Worm (Caenorhabditis elegans): ENCODE data around the gene K01G5.8.
A peak's percentile ranks its signal among the peaks of the same experiment; 100 is the strongest.

Gene K01G5.8

ce11 chrIII:10707461-10707860 is 33.1 kb downstream of the K01G5.8 start, which contains the start of gene mrpl-12:
TSS of gene mrpl-12 (plus strand) at chrIII:10707761.
- TF ChIP-seq pax-1 (tag; optimal IDR thresholded peaks at IDR 0.05), result no peak
- TF ChIP-seq pros-1 (tag; optimal IDR thresholded peaks at IDR 0.05), result no peak
- no peak for TF ChIP-seq ceh-2 (tag; optimal IDR thresholded peaks at IDR 0.05)
- TF ChIP-seq odd-2 (tag; optimal IDR thresholded peaks at IDR 0.05), result no peak
- TF ChIP-seq K09A11.1 (tag; optimal IDR thresholded peaks at IDR 0.05; ENCODE audit: insufficient read depth), result no peak
- no peak for TF ChIP-seq nhr-11 (tag; optimal IDR thresholded peaks at IDR 0.05)
- no peak for TF ChIP-seq eyg-1 (tag; optimal IDR thresholded peaks at IDR 0.05)
- TF ChIP-seq mec-3 (tag; optimal IDR thresholded peaks at IDR 0.05; ENCODE audit: borderline replicate concordance), result no peak
- TF ChIP-seq npax-4 (tag; optimal IDR thresholded peaks at IDR 0.05), result no peak
- TF ChIP-seq pat-9 (tag; optimal IDR thresholded peaks at IDR 0.05), result no peak
- no peak for TF ChIP-seq ama-1 (optimal IDR thresholded peaks at IDR 0.05)
- TF ChIP-seq lim-6 (tag; optimal IDR thresholded peaks at IDR 0.05), result no peak
- no peak for TF ChIP-seq ceh-6 (GFP tag; optimal IDR thresholded peaks at IDR 0.05)
- no peak for TF ChIP-seq tbx-2 (tag; optimal IDR thresholded peaks at IDR 0.05)
- no peak for TF ChIP-seq ceh-19 (GFP tag; optimal IDR thresholded peaks at IDR 0.05)

DNA sequence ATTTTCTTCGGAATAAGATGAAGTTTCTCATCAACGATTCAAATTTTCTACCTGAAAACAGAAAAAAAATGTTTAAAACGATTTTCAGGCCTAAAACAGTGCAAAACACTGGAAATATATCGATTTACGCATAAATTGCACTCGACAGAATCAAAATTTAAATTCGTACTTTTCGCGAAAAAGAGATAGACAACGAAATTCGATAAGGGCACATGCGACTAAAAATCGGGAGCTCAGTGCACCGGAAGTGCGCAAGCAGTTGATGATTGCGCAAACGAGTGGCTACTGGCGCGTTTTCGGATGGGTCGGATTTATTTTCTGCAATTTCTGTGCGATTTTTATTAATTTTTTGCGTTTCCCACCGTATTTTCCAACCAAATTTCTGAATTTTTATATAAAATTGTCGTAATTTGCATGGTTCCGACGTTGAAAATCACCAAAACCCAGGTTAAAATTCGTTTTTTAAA is 33.6 kb downstream of the K01G5.8 start, which contains the start of the genes Y39A1A.21 and Y39A1A.22:
Y39A1A.21 (minus strand) TSS at position 51 of the 467 bp plus-strand sequence.
Y39A1A.22 (minus strand) TSS at position 57 of the 467 bp plus-strand sequence.
- no peak for TF ChIP-seq nhr-11 (tag; optimal IDR thresholded peaks at IDR 0.05)
- peak; percentile 8 for TF ChIP-seq hlh-30 (tag; optimal IDR thresholded peaks at IDR 0.05; ENCODE audit: insufficient read depth)
- TF ChIP-seq hlh-15 (tag; optimal IDR thresholded peaks at IDR 0.05), result peak; percentile 12
- no peak for TF ChIP-seq eyg-1 (tag; optimal IDR thresholded peaks at IDR 0.05)
- no peak for TF ChIP-seq pax-1 (tag; optimal IDR thresholded peaks at IDR 0.05)
- TF ChIP-seq pag-3 (tag; optimal IDR thresholded peaks at IDR 0.05; ENCODE audit: borderline replicate concordance), result no peak
- no peak for TF ChIP-seq unc-3 (GFP tag; conservative IDR thresholded peaks at IDR 0.05)
- TF ChIP-seq unc-3 (tag; optimal IDR thresholded peaks at IDR 0.05), result no peak
- TF ChIP-seq ztf-16 (tag; optimal IDR thresholded peaks at IDR 0.05), result peak; percentile 41
- peak; percentile 56 for TF ChIP-seq ceh-48 (tag; optimal IDR thresholded peaks at IDR 0.05)
- no peak for TF ChIP-seq ama-1 (optimal IDR thresholded peaks at IDR 0.05)
- TF ChIP-seq ceh-34 (tag; optimal IDR thresholded peaks at IDR 0.05), result peak; percentile 48
- TF ChIP-seq K02D7.2 (tag; optimal IDR thresholded peaks at IDR 0.05), result peak; percentile 18
- TF ChIP-seq C08G9.2 (tag; optimal IDR thresholded peaks at IDR 0.05), result peak; percentile 45
- peak; percentile 59 for TF ChIP-seq ceh-31 (tag; optimal IDR thresholded peaks at IDR 0.05)
- TF ChIP-seq hlh-8 (tag; optimal IDR thresholded peaks at IDR 0.05), result no peak
- TF ChIP-seq T23F11.4 (GFP tag; optimal IDR thresholded peaks at IDR 0.05), result no peak
- peak; percentile 75 for TF ChIP-seq elt-2 (tag; optimal IDR thresholded peaks at IDR 0.05)
- TF ChIP-seq Y22D7AL.16 (tag; optimal IDR thresholded peaks at IDR 0.05), result no peak
- TF ChIP-seq ceh-18 (tag; optimal IDR thresholded peaks at IDR 0.05), result peak; percentile 24
- peak; percentile 9 for TF ChIP-seq ceh-6 (GFP tag; optimal IDR thresholded peaks at IDR 0.05)
- peak; percentile 63 for TF ChIP-seq tbx-2 (tag; optimal IDR thresholded peaks at IDR 0.05)
- no peak for TF ChIP-seq tbx-7 (tag; optimal IDR thresholded peaks at IDR 0.05)
- TF ChIP-seq unc-42 (tag; optimal IDR thresholded peaks at IDR 0.05), result peak; percentile 79
- TF ChIP-seq unc-86 (tag; optimal IDR thresholded peaks at IDR 0.05), result peak; percentile 32
- peak; percentile 30 for TF ChIP-seq che-1 (tag; optimal IDR thresholded peaks at IDR 0.05)
- peak; percentile 80 for TF ChIP-seq nfya-1 (tag; optimal IDR thresholded peaks at IDR 0.05)
- TF ChIP-seq pat-9 (tag; optimal IDR thresholded peaks at IDR 0.05), result no peak
- TF ChIP-seq ceh-2 (tag; optimal IDR thresholded peaks at IDR 0.05), result no peak
- no peak for TF ChIP-seq ceh-30 (tag; optimal IDR thresholded peaks at IDR 0.05)
- no peak for TF ChIP-seq F13H6.1 (tag; optimal IDR thresholded peaks at IDR 0.05)
- no peak for TF ChIP-seq ahr-1 (tag; optimal IDR thresholded peaks at IDR 0.05)
- no peak for TF ChIP-seq odd-2 (tag; optimal IDR thresholded peaks at IDR 0.05)
- TF ChIP-seq ceh-14 (tag; optimal IDR thresholded peaks at IDR 0.05), result no peak
- TF ChIP-seq dve-1 (tag; optimal IDR thresholded peaks at IDR 0.05), result peak; percentile 38
- no peak for TF ChIP-seq fkh-6 (tag; optimal IDR thresholded peaks at IDR 0.05)
- no peak for TF ChIP-seq pha-4 (tag; optimal IDR thresholded peaks at IDR 0.05)
- TF ChIP-seq C38D4.7 (GFP tag; optimal IDR thresholded peaks at IDR 0.05), result no peak
- TF ChIP-seq pqm-1 (tag; optimal IDR thresholded peaks at IDR 0.05), result no peak
- no peak for TF ChIP-seq rnt-1 (tag; optimal IDR thresholded peaks at IDR 0.05)
- no peak for TF ChIP-seq fax-1 (tag; optimal IDR thresholded peaks at IDR 0.05)
- no peak for TF ChIP-seq lim-6 (tag; optimal IDR thresholded peaks at IDR 0.05)
- TF ChIP-seq hlh-13 (GFP tag; optimal IDR thresholded peaks at IDR 0.05), result peak; percentile 8
- no peak for TF ChIP-seq lin-11 (tag; optimal IDR thresholded peaks at IDR 0.05)
- no peak for TF ChIP-seq K09A11.1 (tag; optimal IDR thresholded peaks at IDR 0.05; ENCODE audit: insufficient read depth)
- TF ChIP-seq dmd-4 (tag; optimal IDR thresholded peaks at IDR 0.05; ENCODE audit: borderline replicate concordance), result no peak

Measured in whole organism, late embryonic.